Worm (Caenorhabditis elegans): ENCODE results near the gene tra-1.

Gene tra-1

ce11 chrIII:11185483-11186115, 9.4 kb downstream of the tra-1 start:
- no peak for TF ChIP-seq ztf-26 (tag; optimal IDR thresholded peaks at IDR 0.05)
- no peak for TF ChIP-seq C06A6.2 (GFP tag; conservative IDR thresholded peaks at IDR 0.05)
- TF ChIP-seq ceh-100 (GFP tag; IDR thresholded peaks at IDR 0.05): no peak
- no peak for TF ChIP-seq attf-6 (GFP tag; IDR thresholded peaks at IDR 0.05)
- TF ChIP-seq repo-1 (tag; optimal IDR thresholded peaks at IDR 0.05): no peak
- TF ChIP-seq F37B4.10 (GFP tag; IDR thresholded peaks at IDR 0.05): no peak
- no peak for TF ChIP-seq lir-1 (GFP tag; conservative IDR thresholded peaks at IDR 0.05)
- no peak for TF ChIP-seq tbp1 (GFP tag; optimal IDR thresholded peaks at IDR 0.05)
- no peak for TF ChIP-seq snpc-3.4 (tag; optimal IDR thresholded peaks at IDR 0.05)
- no peak for TF ChIP-seq fkh-3 (tag; optimal IDR thresholded peaks at IDR 0.05)
- TF ChIP-seq attf-3 (GFP tag; conservative IDR thresholded peaks at IDR 0.05): no peak
- no peak for TF ChIP-seq B0035.1 (tag; optimal IDR thresholded peaks at IDR 0.05)
- no peak for TF ChIP-seq C17E4.6 (GFP tag; IDR thresholded peaks at IDR 0.05)
- no peak for TF ChIP-seq nfyb-1 (GFP tag; IDR thresholded peaks at IDR 0.05)
- TF ChIP-seq egl-18 (GFP tag; IDR thresholded peaks at IDR 0.05): no peak
- no peak for TF ChIP-seq let-526 (GFP tag; IDR thresholded peaks at IDR 0.05)
- no peak for TF ChIP-seq lin-35 (GFP tag; optimal IDR thresholded peaks at IDR 0.05)
- no peak for TF ChIP-seq pbrm-1 (GFP tag; IDR thresholded peaks at IDR 0.05)
- no peak for TF ChIP-seq B0019.2 (GFP tag; conservative IDR thresholded peaks at IDR 0.05)
- TF ChIP-seq ztf-6 (GFP tag; IDR thresholded peaks at IDR 0.05): no peak
- TF ChIP-seq ceh-79 (tag; optimal IDR thresholded peaks at IDR 0.05): no peak
- no peak for TF ChIP-seq hlh-12 (tag; optimal IDR thresholded peaks at IDR 0.05)
- TF ChIP-seq unc-62 (GFP tag; optimal IDR thresholded peaks at IDR 0.05): no peak
- 0 out of 2 replicates have a peak, but pooled peaks have one; percentile 39 for TF ChIP-seq ekl-4 (GFP tag; IDR thresholded peaks at IDR 0.05)
- no peak for TF ChIP-seq Y95B8A.8 (GFP tag; IDR thresholded peaks at IDR 0.05)
- no peak for TF ChIP-seq sptf-2 (GFP tag; optimal IDR thresholded peaks at IDR 0.05)
- no peak for TF ChIP-seq ama-1 (optimal IDR thresholded peaks at IDR 0.05)
- TF ChIP-seq ama-1 (GFP tag; optimal IDR thresholded peaks at IDR 0.05): no peak
- no peak for TF ChIP-seq lag-1 (GFP tag; IDR thresholded peaks at IDR 0.05)
- TF ChIP-seq nhr-80 (tag; optimal IDR thresholded peaks at IDR 0.05): peak; percentile 80
- peak; percentile 30 for TF ChIP-seq attf-5 (GFP tag; optimal IDR thresholded peaks at IDR 0.05)
- TF ChIP-seq F23B12.7 (tag; optimal IDR thresholded peaks at IDR 0.05; ENCODE audit: insufficient read depth): no peak
- no peak for TF ChIP-seq dpl-1 (GFP tag; optimal IDR thresholded peaks at IDR 0.05)
- TF ChIP-seq ceh-91 (GFP tag; IDR thresholded peaks at IDR 0.05): no peak
- no peak for TF ChIP-seq snpc-4 (GFP tag; optimal IDR thresholded peaks at IDR 0.05)
- TF ChIP-seq snpc-4 (tag; optimal IDR thresholded peaks at IDR 0.05): peak in 2 of 4 experiments; percentile 16 to 33
- TF ChIP-seq K12H6.12 (tag; optimal IDR thresholded peaks at IDR 0.05): peak; percentile 77
- 0 out of 2 replicates have a peak, but pooled peaks have one; percentile 15 for TF ChIP-seq B0336.3 (GFP tag; IDR thresholded peaks at IDR 0.05)
- no peak for TF ChIP-seq F33H1.4 (GFP tag; IDR thresholded peaks at IDR 0.05)
- TF ChIP-seq die-1 (tag; optimal IDR thresholded peaks at IDR 0.05): no peak
- no peak for TF ChIP-seq him-1 (tag; optimal IDR thresholded peaks at IDR 0.05)
- TF ChIP-seq nhr-120 (GFP tag; IDR thresholded peaks at IDR 0.05): no peak
- TF ChIP-seq ztf-18 (tag; optimal IDR thresholded peaks at IDR 0.05): peak; percentile 28
- TF ChIP-seq lsl-1 (GFP tag; optimal IDR thresholded peaks at IDR 0.05): no peak
- TF ChIP-seq Y79H2A.3 (GFP tag; conservative IDR thresholded peaks at IDR 0.05): no peak
- TF ChIP-seq hlh-26 (GFP tag; conservative IDR thresholded peaks at IDR 0.05): no peak
- TF ChIP-seq Y53F4B.3 (GFP tag; IDR thresholded peaks at IDR 0.05): no peak
- no peak for TF ChIP-seq madf-3 (GFP tag; IDR thresholded peaks at IDR 0.05)
- 0 out of 2 replicates have a peak, but pooled peaks have one; percentile 20 for TF ChIP-seq mcd-1 (GFP tag; IDR thresholded peaks at IDR 0.05)
- TF ChIP-seq rcor-1 (GFP tag; IDR thresholded peaks at IDR 0.05): no peak

Measured in whole organism, young adult.